Worm (Caenorhabditis elegans): ENCODE data around the gene srap-1.

Gene srap-1

ce11 chrII:11205783-11206182 is 2.8 kb downstream of the srap-1 start:
- no peak for TF ChIP-seq rnt-1 (tag; optimal IDR thresholded peaks at IDR 0.05)
- TF ChIP-seq npax-4 (tag; optimal IDR thresholded peaks at IDR 0.05): no peak
- no peak for TF ChIP-seq hlh-8 (tag; optimal IDR thresholded peaks at IDR 0.05)
- TF ChIP-seq ztf-16 (tag; optimal IDR thresholded peaks at IDR 0.05): no peak
- no peak for TF ChIP-seq unc-3 (GFP tag; conservative IDR thresholded peaks at IDR 0.05)
- TF ChIP-seq unc-3 (tag; optimal IDR thresholded peaks at IDR 0.05): no peak
- no peak for TF ChIP-seq madf-2 (tag; optimal IDR thresholded peaks at IDR 0.05)
- TF ChIP-seq dmd-4 (tag; optimal IDR thresholded peaks at IDR 0.05; ENCODE audit: borderline replicate concordance): no peak
- TF ChIP-seq unc-55 (GFP tag; optimal IDR thresholded peaks at IDR 0.05): no peak
- no peak for TF ChIP-seq eyg-1 (tag; optimal IDR thresholded peaks at IDR 0.05)
- TF ChIP-seq zip-5 (tag; optimal IDR thresholded peaks at IDR 0.05): no peak
- TF ChIP-seq pax-1 (tag; optimal IDR thresholded peaks at IDR 0.05): no peak

ce11 chrII:11221771-11222355 is 18.8 kb downstream of the srap-1 start, which contains the start of gene plpr-1:
Gene plpr-1 (plus strand): TSS chrII:11222305.
- TF ChIP-seq ets-4 (tag; optimal IDR thresholded peaks at IDR 0.05): peak; percentile 19
- TF ChIP-seq ztf-16 (tag; optimal IDR thresholded peaks at IDR 0.05): no peak

- TF ChIP-seq sox-2 (GFP tag; IDR thresholded peaks at IDR 0.05) (no peak), npax-4 (tag; optimal IDR thresholded peaks at IDR 0.05) (no peak), elt-4 (tag; optimal IDR thresholded peaks at IDR 0.05) (no peak), syd-9 (tag; optimal IDR thresholded peaks at IDR 0.05) (no peak), ceh-24 (tag; optimal IDR thresholded peaks at IDR 0.05) (no peak), dve-1 (tag; optimal IDR thresholded peaks at IDR 0.05) (peak; percentile 17), fkh-6 (tag; optimal IDR thresholded peaks at IDR 0.05) (no peak), ztf-16 (tag; optimal IDR thresholded peaks at IDR 0.05) (no peak), hlh-15 (tag; optimal IDR thresholded peaks at IDR 0.05) (no peak), pag-3 (tag; optimal IDR thresholded peaks at IDR 0.05; ENCODE audit: borderline replicate concordance) (no peak), F13H6.1 (tag; optimal IDR thresholded peaks at IDR 0.05) (no peak), nfya-1 (tag; optimal IDR thresholded peaks at IDR 0.05) (peak; percentile 50), ama-1 (optimal IDR thresholded peaks at IDR 0.05) (peak; percentile 88), K09A11.1 (tag; optimal IDR thresholded peaks at IDR 0.05; ENCODE audit: insufficient read depth) (no peak), mec-3 (tag; optimal IDR thresholded peaks at IDR 0.05; ENCODE audit: borderline replicate concordance) (no peak)
These were observed 21.0 kb downstream of the srap-1 start for ce11 chrII:11224045-11224481.

- TF ChIP-seq eyg-1 (tag; optimal IDR thresholded peaks at IDR 0.05) (no peak), ama-1 (optimal IDR thresholded peaks at IDR 0.05) (no peak), T23F11.4 (GFP tag; optimal IDR thresholded peaks at IDR 0.05) (no peak), odd-2 (tag; optimal IDR thresholded peaks at IDR 0.05) (no peak), ceh-14 (tag; optimal IDR thresholded peaks at IDR 0.05) (no peak), ceh-22 (tag; optimal IDR thresholded peaks at IDR 0.05) (no peak), pqm-1 (tag; optimal IDR thresholded peaks at IDR 0.05) (no peak), fkh-10 (GFP tag; optimal IDR thresholded peaks at IDR 0.05) (no peak)
These were observed 23.4 kb downstream of the srap-1 start, which contains the start of gene T06D8.2 for ce11 chrII:11226379-11226778. Gene T06D8.2 (plus strand): TSS chrII:11226679.

- TF ChIP-seq K09A11.1 (tag; optimal IDR thresholded peaks at IDR 0.05; ENCODE audit: insufficient read depth): no peak
- TF ChIP-seq pros-1 (tag; optimal IDR thresholded peaks at IDR 0.05): no peak
- TF ChIP-seq zip-5 (tag; optimal IDR thresholded peaks at IDR 0.05): no peak
- TF ChIP-seq unc-86 (tag; optimal IDR thresholded peaks at IDR 0.05): no peak
- TF ChIP-seq dmd-4 (tag; optimal IDR thresholded peaks at IDR 0.05; ENCODE audit: borderline replicate concordance): no peak
- no peak for TF ChIP-seq ama-1 (optimal IDR thresholded peaks at IDR 0.05)
- TF ChIP-seq dve-1 (tag; optimal IDR thresholded peaks at IDR 0.05): no peak
- no peak for TF ChIP-seq hlh-8 (tag; optimal IDR thresholded peaks at IDR 0.05)
- no peak for TF ChIP-seq ceh-45 (GFP tag; IDR thresholded peaks at IDR 0.05)
- no peak for TF ChIP-seq eyg-1 (tag; optimal IDR thresholded peaks at IDR 0.05)
These were observed 31.7 kb downstream of the srap-1 start, which contains the start of gene cox-15 for ce11 chrII:11234751-11235150. Gene cox-15 (minus strand): TSS chrII:11234952.

Measured in whole organism, late embryonic.